Fruit fly (Drosophila melanogaster) whole organism, adult: ENCODE results near the gene Dred.

Experiments
- CG1620 ChIP-seq: fragments of 200-800 bp; sonication (Bioruptor generic); optimal IDR thresholded peaks from 2 replicates; lab custom pipeline; 2016; ENCODE audit warnings: missing biosample characterization, missing genetic modification characterization
- CG5204 ChIP-seq: fragments of 200-800 bp; sonication (Bioruptor generic); optimal IDR thresholded peaks from 2 replicates; lab custom pipeline; 2016; ENCODE audit warnings: missing biosample characterization, missing genetic modification characterization
- CG7045 ChIP-seq: fragments of 200-800 bp; sonication (Bioruptor generic); optimal IDR thresholded peaks from 2 replicates; lab custom pipeline; 2017; ENCODE audit warnings: missing biosample characterization, mild to moderate bottlenecking, missing genetic modification characterization
- Clk ChIP-seq: fragments of 200-800 bp; sonication (Bioruptor generic); optimal IDR thresholded peaks from 2 replicates; lab custom pipeline; 2017; ENCODE audit warnings: missing biosample characterization, missing genetic modification characterization

dm6 chr3L:19575650-19576049 is 31.6 kb upstream of the Dred start:
- TF ChIP-seq CG5204 = no peak
- no peak for TF ChIP-seq CG7045 (GFP tag; lab: Kevin White, UChicago)
- TF ChIP-seq CG1620 (GFP tag; lab: Kevin White, UChicago) = no peak
- TF ChIP-seq Clk (GFP tag; lab: Kevin White, UChicago) = no peak
